Worm (Caenorhabditis elegans) whole organism, early embryonic: ENCODE measurements around the gene str-116.

Experiments
- B0310.2 ChIP-seq: sonication (generic microtip); optimal IDR thresholded peaks from 2 replicates; lab custom pipeline; 2016; ENCODE audit warnings: mild to moderate bottlenecking, missing genetic modification characterization, missing compliant biosample characterization
- F13C5.2 ChIP-seq: sonication (generic microtip); optimal IDR thresholded peaks from 2 replicates; lab custom pipeline; 2017; ENCODE audit warnings: mild to moderate bottlenecking, missing genetic modification characterization, inconsistent platforms, missing compliant biosample characterization
- aly-1 ChIP-seq: sonication (generic microtip); optimal IDR thresholded peaks from 2 replicates; lab custom pipeline; 2016; ENCODE audit warnings: missing genetic modification characterization, missing compliant biosample characterization
- ama-1 ChIP-seq: fragments of 150-350 bp; optimal IDR thresholded peaks from 2 replicates; lab custom pipeline; 2014
- ceh-13 ChIP-seq: fragments of 200-800 bp; sonication (Bioruptor generic); optimal IDR thresholded peaks from 2 replicates; lab custom pipeline; 2018; ENCODE audit warnings: mild to moderate bottlenecking, missing genetic modification characterization, missing compliant biosample characterization
- ceh-36 ChIP-seq: sonication (generic microtip); optimal IDR thresholded peaks from 2 replicates; lab custom pipeline; 2016; ENCODE audit warnings: missing genetic modification characterization, inconsistent platforms, missing compliant biosample characterization
- ets-7 ChIP-seq: sonication (generic microtip); optimal IDR thresholded peaks from 2 replicates; lab custom pipeline; 2016; ENCODE audit warnings: missing genotype, missing genetic modification characterization, missing compliant biosample characterization
- flt-1 ChIP-seq: fragments of 200-800 bp; sonication (Bioruptor generic); IDR thresholded peaks from 2 replicates; pipeline ENCODE4 v1.3.6; 2022; ENCODE audit warnings: missing genetic modification characterization, missing compliant biosample characterization
- hmbx-1 ChIP-seq: sonication (generic microtip); optimal IDR thresholded peaks from 2 replicates; lab custom pipeline; 2016; ENCODE audit warnings: mild to moderate bottlenecking, missing genetic modification characterization, missing compliant biosample characterization
- hmg-4 ChIP-seq: fragments of 200-800 bp; sonication (Bioruptor generic); optimal IDR thresholded peaks from 2 replicates; lab custom pipeline; 2018; ENCODE audit warnings: mild to moderate bottlenecking, missing genetic modification characterization, missing compliant biosample characterization
- hnd-1 ChIP-seq: sonication (generic microtip); optimal IDR thresholded peaks from 2 replicates; lab custom pipeline; 2016; ENCODE audit warnings: missing genetic modification characterization, missing compliant biosample characterization
- pes-1 ChIP-seq: fragments of 200-800 bp; sonication (Bioruptor generic); IDR thresholded peaks from 2 replicates; pipeline ENCODE4 v1.3.6; 2022; ENCODE audit warnings: missing genetic modification reagents, missing genetic modification characterization, missing compliant biosample characterization
- scrt-1 ChIP-seq: fragments of 200-800 bp; sonication (Bioruptor generic); IDR thresholded peaks from 2 replicates; pipeline ENCODE4 v1.3.6; 2022; ENCODE audit warnings: missing genetic modification characterization, missing compliant biosample characterization
- sea-1 ChIP-seq: fragments of 200-800 bp; sonication (Bioruptor generic); conservative IDR thresholded peaks from 2 replicates; pipeline ENCODE4 v1.3.6; 2022; ENCODE audit warnings: missing genetic modification characterization, missing compliant biosample characterization
- tbx-11 ChIP-seq: fragments of 200-800 bp; sonication (Bioruptor generic); IDR thresholded peaks from 2 replicates; pipeline ENCODE4 v1.3.6; 2022; ENCODE audit warnings: missing genetic modification characterization, missing compliant biosample characterization
- tbx-37 ChIP-seq: fragments of 200-800 bp; sonication (Bioruptor generic); conservative IDR thresholded peaks from 2 replicates; pipeline ENCODE4 v1.3.6; 2022; ENCODE audit warnings: missing genetic modification reagents, missing genetic modification characterization, missing compliant biosample characterization
- tra-4 ChIP-seq: sonication (generic microtip); optimal IDR thresholded peaks from 2 replicates; lab custom pipeline; 2017; ENCODE audit warnings: missing genetic modification characterization, missing compliant biosample characterization

Gene str-116

DNA sequence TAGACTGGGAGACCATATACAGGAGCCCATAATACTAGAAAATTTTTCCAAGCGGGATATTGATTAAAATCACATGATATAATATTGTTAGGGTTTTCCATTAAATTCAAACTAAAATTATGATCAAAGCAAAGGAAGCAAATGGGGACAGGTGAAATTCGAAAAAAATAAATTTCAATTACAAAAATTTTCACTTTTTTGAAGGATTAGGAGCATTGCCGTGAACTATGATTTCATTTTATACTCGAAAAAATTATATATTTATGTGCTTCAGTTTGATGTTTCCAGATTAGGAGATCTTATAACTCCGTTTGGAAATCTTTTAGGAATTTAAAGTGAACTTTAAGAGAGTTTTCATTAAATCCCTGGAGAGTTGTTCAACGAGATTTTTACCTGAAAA, 6.2 kb upstream of the str-116 start, which contains the start of gene F07B10.7:
F07B10.7 (minus strand) TSS at position 101 of the 400 bp plus-strand sequence.
- TF ChIP-seq hnd-1 (tag; lab: Kevin White, UChicago) (no peak), ama-1 (lab: Kevin White, UChicago) (no peak), B0310.2 (tag; lab: Kevin White, UChicago) (no peak), hmg-4 (GFP tag; lab: Kevin White, UChicago) (no peak), scrt-1 (GFP tag; lab: Robert Waterston, UW) (no peak), sea-1 (no peak), aly-1 (tag; lab: Kevin White, UChicago) (no peak), tra-4 (tag; lab: Kevin White, UChicago) (no peak), ceh-36 (tag; lab: Kevin White, UChicago) (no peak)

DNA sequence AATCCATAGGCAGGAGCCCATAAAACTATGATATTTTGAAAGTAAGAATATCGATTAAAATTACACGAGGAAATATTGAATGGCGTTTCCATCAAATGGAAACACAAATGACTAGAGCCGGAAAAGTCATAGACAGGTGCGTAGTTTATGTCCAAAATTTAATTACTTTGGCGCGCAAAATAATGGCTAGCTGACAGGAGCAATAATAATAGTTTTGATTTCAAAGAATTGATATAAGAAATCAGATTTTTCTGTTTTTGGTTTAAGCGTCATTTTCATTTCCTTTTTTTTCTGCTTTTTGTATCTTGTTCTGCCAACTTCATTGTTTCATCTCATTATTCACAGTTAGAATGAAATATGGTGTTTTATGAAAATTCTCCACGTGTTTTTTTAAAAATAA, 3.8 kb upstream of the str-116 start, which contains the start of gene F07B10.4:
F07B10.4 (minus strand) TSS at position 101 of the 400 bp plus-strand sequence.
- no peak for TF ChIP-seq hmbx-1 (tag; lab: Kevin White, UChicago)
- no peak for TF ChIP-seq tbx-37 (GFP tag; lab: Robert Waterston, UW)
- TF ChIP-seq flt-1 (GFP tag; lab: Robert Waterston, UW): no peak
- TF ChIP-seq ceh-36 (tag; lab: Kevin White, UChicago): no peak
- TF ChIP-seq F13C5.2 (tag; lab: Kevin White, UChicago): no peak
- TF ChIP-seq ceh-13 (GFP tag; lab: Kevin White, UChicago): no peak
- no peak for TF ChIP-seq hnd-1 (tag; lab: Kevin White, UChicago)
- no peak for TF ChIP-seq ama-1 (lab: Kevin White, UChicago)
- no peak for TF ChIP-seq scrt-1 (GFP tag; lab: Robert Waterston, UW)
- TF ChIP-seq pes-1 (GFP tag; lab: Robert Waterston, UW): no peak
- TF ChIP-seq aly-1 (tag; lab: Kevin White, UChicago): no peak
- TF ChIP-seq tra-4 (tag; lab: Kevin White, UChicago): no peak
- TF ChIP-seq ets-7 (tag; lab: Kevin White, UChicago): no peak

DNA sequence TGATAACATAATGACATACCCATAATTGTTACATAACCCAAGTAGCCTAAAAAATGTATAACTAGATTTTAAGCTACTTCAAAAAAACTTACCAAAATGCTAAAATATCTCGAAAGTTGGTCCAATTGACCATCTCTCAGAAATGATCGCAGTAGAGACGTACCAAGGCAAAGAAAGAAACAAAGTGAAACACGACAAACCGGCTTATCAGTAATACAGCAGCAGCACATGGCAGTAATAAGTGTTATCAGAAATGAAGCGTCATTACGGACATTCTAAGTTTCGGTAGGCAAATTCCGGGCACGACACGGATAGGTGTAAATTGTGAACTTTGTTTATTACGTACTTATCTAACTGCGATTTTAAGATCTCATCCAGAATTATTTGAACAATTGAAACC, 1.3 kb upstream of the str-116 start, which contains the start of gene cln-3.1:
cln-3.1 (minus strand) TSS at position 171 of the 400 bp plus-strand sequence.
- TF ChIP-seq ceh-36 (tag; lab: Kevin White, UChicago) (no peak), tbx-37 (GFP tag; lab: Robert Waterston, UW) (no peak), B0310.2 (tag; lab: Kevin White, UChicago) (no peak), tra-4 (tag; lab: Kevin White, UChicago) (no peak), hmg-4 (GFP tag; lab: Kevin White, UChicago) (no peak), hmbx-1 (tag; lab: Kevin White, UChicago) (no peak), ceh-13 (GFP tag; lab: Kevin White, UChicago) (no peak), F13C5.2 (tag; lab: Kevin White, UChicago) (no peak), hnd-1 (tag; lab: Kevin White, UChicago) (no peak), ets-7 (tag; lab: Kevin White, UChicago) (no peak), pes-1 (GFP tag; lab: Robert Waterston, UW) (no peak), aly-1 (tag; lab: Kevin White, UChicago) (no peak), scrt-1 (GFP tag; lab: Robert Waterston, UW) (no peak), sea-1 (no peak), tbx-11 (GFP tag; lab: Robert Waterston, UW) (no peak), flt-1 (GFP tag; lab: Robert Waterston, UW) (no peak), ama-1 (lab: Kevin White, UChicago) (no peak)

DNA sequence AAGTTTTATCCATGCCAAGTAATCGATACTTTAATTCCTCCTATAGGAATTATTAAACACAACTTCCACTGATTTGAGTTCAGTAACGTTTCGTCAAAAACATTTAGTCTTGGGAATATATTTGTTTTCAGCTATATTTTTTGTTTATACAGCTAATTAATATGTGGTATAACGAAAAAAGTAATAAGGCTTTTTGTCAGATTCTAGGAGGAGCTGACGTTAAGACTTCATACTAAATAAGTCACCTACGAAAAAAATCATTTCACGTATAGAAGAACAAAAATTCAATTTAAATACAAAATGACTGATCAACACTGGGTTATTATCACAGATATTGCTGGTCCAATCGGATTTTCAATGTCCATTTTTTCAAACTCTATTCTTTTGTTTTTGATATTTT, 2.0 kb downstream of the str-116 start, which contains the start of gene str-115:
str-115 (plus strand) TSS at position 301 of the 400 bp plus-strand sequence.
- TF ChIP-seq tbx-11 (GFP tag; lab: Robert Waterston, UW) (no peak), F13C5.2 (tag; lab: Kevin White, UChicago) (no peak), scrt-1 (GFP tag; lab: Robert Waterston, UW) (no peak), hmg-4 (GFP tag; lab: Kevin White, UChicago) (no peak), pes-1 (GFP tag; lab: Robert Waterston, UW) (no peak), aly-1 (tag; lab: Kevin White, UChicago) (no peak), B0310.2 (tag; lab: Kevin White, UChicago) (no peak), tra-4 (tag; lab: Kevin White, UChicago) (no peak), ceh-13 (GFP tag; lab: Kevin White, UChicago) (no peak), ceh-36 (tag; lab: Kevin White, UChicago) (no peak), hnd-1 (tag; lab: Kevin White, UChicago) (no peak), sea-1 (no peak), tbx-37 (GFP tag; lab: Robert Waterston, UW) (no peak), ets-7 (tag; lab: Kevin White, UChicago) (no peak), flt-1 (GFP tag; lab: Robert Waterston, UW) (no peak)

DNA sequence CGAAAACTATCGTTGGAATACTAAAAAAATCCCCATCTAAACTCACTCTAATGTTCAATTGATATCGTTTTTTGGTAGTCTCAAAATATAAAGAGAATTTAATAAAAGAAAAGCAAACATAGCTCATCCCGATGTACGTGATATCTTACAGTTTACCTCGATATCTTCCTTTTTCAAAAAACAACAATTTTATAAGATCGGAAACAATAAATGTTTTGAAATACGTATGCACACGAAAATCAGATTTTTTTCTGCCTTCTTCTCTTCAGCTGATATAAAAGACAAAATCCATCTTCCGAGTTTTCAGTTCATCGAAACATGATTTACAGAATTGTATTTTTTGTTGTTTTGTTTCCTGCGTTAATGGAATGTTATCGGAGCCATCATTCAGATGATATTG, 4.3 kb downstream of the str-116 start, which contains the start of gene clec-222:
clec-222 (plus strand) TSS at position 301 of the 400 bp plus-strand sequence.
- TF ChIP-seq scrt-1 (GFP tag; lab: Robert Waterston, UW) (no peak), hnd-1 (tag; lab: Kevin White, UChicago) (no peak), flt-1 (GFP tag; lab: Robert Waterston, UW) (no peak), tbx-37 (GFP tag; lab: Robert Waterston, UW) (no peak), hmg-4 (GFP tag; lab: Kevin White, UChicago) (no peak), F13C5.2 (tag; lab: Kevin White, UChicago) (no peak), tbx-11 (GFP tag; lab: Robert Waterston, UW) (no peak), sea-1 (no peak), ceh-36 (tag; lab: Kevin White, UChicago) (no peak)

DNA sequence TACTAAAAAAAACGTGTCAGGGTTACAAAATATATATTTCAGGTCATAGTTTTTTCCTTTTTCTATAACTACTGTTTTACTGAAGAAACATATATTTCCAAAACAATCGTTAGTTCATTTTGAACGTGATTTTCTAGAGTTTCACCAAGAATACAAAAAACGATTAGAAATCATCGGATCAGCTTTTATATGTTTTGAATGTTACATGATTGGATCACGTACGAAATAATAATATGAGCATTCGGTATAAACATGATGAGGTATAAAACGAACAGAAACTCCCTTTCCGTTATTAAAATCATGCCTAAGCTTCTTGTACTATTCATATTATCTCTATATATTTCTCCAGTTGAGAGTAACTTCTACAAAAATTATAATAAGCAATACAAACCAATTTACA, 6.1 kb downstream of the str-116 start, which contains the start of gene clec-223:
clec-223 (plus strand) TSS at position 301 of the 400 bp plus-strand sequence.
- TF ChIP-seq tbx-11 (GFP tag; lab: Robert Waterston, UW): no peak
- TF ChIP-seq hmbx-1 (tag; lab: Kevin White, UChicago): no peak
- TF ChIP-seq scrt-1 (GFP tag; lab: Robert Waterston, UW): no peak
- TF ChIP-seq aly-1 (tag; lab: Kevin White, UChicago): no peak
- TF ChIP-seq B0310.2 (tag; lab: Kevin White, UChicago): no peak
- TF ChIP-seq F13C5.2 (tag; lab: Kevin White, UChicago): no peak
- no peak for TF ChIP-seq ceh-36 (tag; lab: Kevin White, UChicago)
- no peak for TF ChIP-seq hnd-1 (tag; lab: Kevin White, UChicago)
- TF ChIP-seq tra-4 (tag; lab: Kevin White, UChicago): no peak
- TF ChIP-seq sea-1: no peak
- no peak for TF ChIP-seq ets-7 (tag; lab: Kevin White, UChicago)
- no peak for TF ChIP-seq hmg-4 (GFP tag; lab: Kevin White, UChicago)
- TF ChIP-seq ceh-13 (GFP tag; lab: Kevin White, UChicago): no peak
